Fruit fly (Drosophila melanogaster): ENCODE measurements around the gene Nemp.

The Nemp gene

dm6 chrX:16683765-16684164 lies 28.9 kb upstream of the Nemp start, which contains the start of gene Axs (continued):
- TF ChIP-seq Mad (GFP tag; optimal IDR thresholded peaks at IDR 0.05) (peak; percentile 27), caup (GFP tag; optimal IDR thresholded peaks at IDR 0.05; ENCODE audit: severe bottlenecking) (no peak), nerfin-2 (GFP tag; IDR thresholded peaks at IDR 0.05; ENCODE audit: partially characterized antibody) (peak; percentile 52), CG4617 (GFP tag; optimal IDR thresholded peaks at IDR 0.05; ENCODE audit: borderline replicate concordance) (no peak), MBD-R2 (GFP tag; IDR thresholded peaks at IDR 0.05) (peak; percentile 23; the same call in 1 of the 2 replicates), sr (GFP tag; IDR thresholded peaks at IDR 0.05) (no peak), Dbx (GFP tag; IDR thresholded peaks at IDR 0.05) (no peak), CG4282 (GFP tag; optimal IDR thresholded peaks at IDR 0.05) (no peak), vvl (GFP tag; IDR thresholded peaks at IDR 0.05) (peak; percentile 76), NC2α (GFP tag; optimal IDR thresholded peaks at IDR 0.05) (no peak), CG3065 (GFP tag; optimal IDR thresholded peaks at IDR 0.05) (no peak), CG14965 (GFP tag; optimal IDR thresholded peaks at IDR 0.05; ENCODE audit: borderline replicate concordance) (no peak), CG4820 (GFP tag; optimal IDR thresholded peaks at IDR 0.05) (no peak), tio (GFP tag; optimal IDR thresholded peaks at IDR 0.05) (no peak), ash1 (GFP tag; optimal IDR thresholded peaks at IDR 0.05) (no peak), ken (GFP tag; IDR thresholded peaks at IDR 0.05) (no peak), CG1647 (GFP tag; optimal IDR thresholded peaks at IDR 0.05) (no peak), CG14441 (GFP tag; IDR thresholded peaks at IDR 0.05) (no peak), CG14014 (GFP tag; IDR thresholded peaks at IDR 0.05) (no peak), h (optimal IDR thresholded peaks at IDR 0.05) (no peak), Lpt (GFP tag; optimal IDR thresholded peaks at IDR 0.05) (no peak), wek (GFP tag; optimal IDR thresholded peaks at IDR 0.05) (no peak), CG3838 (GFP tag; optimal IDR thresholded peaks at IDR 0.05) (no peak), CG18476 (GFP tag; optimal IDR thresholded peaks at IDR 0.05) (no peak), CG34224 (GFP tag; IDR thresholded peaks at IDR 0.05; ENCODE audit: partially characterized antibody) (0 out of 3 replicates have a peak, but pooled peaks have one; percentile 35), CG2116 (GFP tag; optimal IDR thresholded peaks at IDR 0.05) (peak; percentile 85), Adf1 (GFP tag; IDR thresholded peaks at IDR 0.05) (no peak), Aef1 (GFP tag; IDR thresholded peaks at IDR 0.05) (no peak), Myb (GFP tag; optimal IDR thresholded peaks at IDR 0.05) (peak; percentile 84), Sox102F (GFP tag; optimal IDR thresholded peaks at IDR 0.05) (no peak), CG17385 (GFP tag; optimal IDR thresholded peaks at IDR 0.05) (peak; percentile 78), mam (GFP tag; optimal IDR thresholded peaks at IDR 0.05) (peak; percentile 50), prd (optimal IDR thresholded peaks at IDR 0.05) (no peak), prd (GFP tag; IDR thresholded peaks at IDR 0.05) (no peak), Atf3 (GFP tag; optimal IDR thresholded peaks at IDR 0.05) (peak; percentile 51), unpg (GFP tag; optimal IDR thresholded peaks at IDR 0.05) (no peak), dati (GFP tag; IDR thresholded peaks at IDR 0.05) (no peak), phol (tag; optimal IDR thresholded peaks at IDR 0.05) (peak; percentile 45), inv (GFP tag; IDR thresholded peaks at IDR 0.05; ENCODE audit: partially characterized antibody) (peak; percentile 67), CTCF (GFP tag; optimal IDR thresholded peaks at IDR 0.05) (peak; percentile 21), pho (GFP tag; optimal IDR thresholded peaks at IDR 0.05) (peak; percentile 1), gcm (GFP tag; optimal IDR thresholded peaks at IDR 0.05) (no peak), emc (GFP tag; optimal IDR thresholded peaks at IDR 0.05) (no peak), Ptx1 (GFP tag; IDR thresholded peaks at IDR 0.05) (no peak), CG6272 (GFP tag; IDR thresholded peaks at IDR 0.05) (no peak), ewg (GFP tag; optimal IDR thresholded peaks at IDR 0.05) (peak; percentile 47), CG17829 (tag; optimal IDR thresholded peaks at IDR 0.05) (no peak), amos (GFP tag; IDR thresholded peaks at IDR 0.05; ENCODE audit: partially characterized antibody) (peak; percentile 77), CG10654 (GFP tag; optimal IDR thresholded peaks at IDR 0.05) (no peak), CG12659 (GFP tag; optimal IDR thresholded peaks at IDR 0.05) (peak; percentile 50), CG30403 (GFP tag; optimal IDR thresholded peaks at IDR 0.05) (peak; percentile 25), CG7963 (GFP tag; IDR thresholded peaks at IDR 0.05; ENCODE audit: partially characterized antibody) (peak; percentile 60; the same call in 1 of the 3 replicates), CG17802 (tag; optimal IDR thresholded peaks at IDR 0.05) (no peak)

Measured in whole organism, embryonic.